Worm (Caenorhabditis elegans) whole organism, early embryonic: ENCODE results near the gene srt-54.

Source experiments
- B0310.2 ChIP-seq: sonication (generic microtip); optimal IDR thresholded peaks from 2 replicates; lab custom pipeline; 2016; ENCODE audit warnings: mild to moderate bottlenecking, missing genetic modification characterization, missing compliant biosample characterization
- aly-1 ChIP-seq: sonication (generic microtip); optimal IDR thresholded peaks from 2 replicates; lab custom pipeline; 2016; ENCODE audit warnings: missing genetic modification characterization, missing compliant biosample characterization
- ama-1 ChIP-seq: fragments of 150-350 bp; optimal IDR thresholded peaks from 2 replicates; lab custom pipeline; 2014
- ceh-13 ChIP-seq: fragments of 200-800 bp; sonication (Bioruptor generic); optimal IDR thresholded peaks from 2 replicates; lab custom pipeline; 2018; ENCODE audit warnings: mild to moderate bottlenecking, missing genetic modification characterization, missing compliant biosample characterization
- flt-1 ChIP-seq: fragments of 200-800 bp; sonication (Bioruptor generic); IDR thresholded peaks from 2 replicates; pipeline ENCODE4 v1.3.6; 2022; ENCODE audit warnings: missing genetic modification characterization, missing compliant biosample characterization
- tbx-37 ChIP-seq: fragments of 200-800 bp; sonication (Bioruptor generic); conservative IDR thresholded peaks from 2 replicates; pipeline ENCODE4 v1.3.6; 2022; ENCODE audit warnings: missing genetic modification reagents, missing genetic modification characterization, missing compliant biosample characterization
- tra-4 ChIP-seq: sonication (generic microtip); optimal IDR thresholded peaks from 2 replicates; lab custom pipeline; 2017; ENCODE audit warnings: missing genetic modification characterization, missing compliant biosample characterization

DNA sequence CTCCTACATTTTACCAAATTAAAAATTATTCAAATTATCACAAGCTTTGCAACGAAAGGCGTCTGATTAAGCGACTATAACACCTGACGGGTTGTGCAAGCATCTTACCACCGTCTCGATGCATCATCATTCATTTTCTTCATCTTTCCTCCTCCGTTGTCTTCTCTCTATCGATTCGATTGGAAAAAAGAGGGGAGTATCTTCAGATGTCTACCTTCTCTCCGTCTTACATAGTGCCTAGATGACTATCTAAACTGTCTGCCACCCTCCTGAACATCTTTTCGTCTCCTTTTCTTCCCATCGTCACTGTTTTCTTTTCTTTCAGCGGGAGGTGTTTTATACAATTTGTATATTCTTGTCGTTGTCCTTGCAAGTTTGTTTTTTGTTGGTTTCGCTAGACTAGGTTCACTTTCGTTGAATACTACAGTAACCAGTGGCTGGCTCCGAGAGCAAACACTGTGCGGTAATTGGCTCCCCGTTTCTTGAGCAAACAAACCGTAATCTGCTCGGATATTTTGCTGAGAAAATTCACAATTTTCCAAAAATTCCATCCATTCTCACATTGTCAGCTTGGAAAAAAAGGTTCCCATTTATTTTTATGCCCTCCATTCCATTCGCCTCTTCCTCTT is 42.4 kb downstream of the srt-54 start:
- no peak for TF ChIP-seq flt-1 (GFP tag; lab: Robert Waterston, UW)
- TF ChIP-seq aly-1 (tag; lab: Kevin White, UChicago): no peak
- TF ChIP-seq B0310.2 (tag; lab: Kevin White, UChicago): no peak
- TF ChIP-seq ama-1: no peak
- no peak for TF ChIP-seq ceh-13 (GFP tag; lab: Kevin White, UChicago)
- TF ChIP-seq tbx-37 (GFP tag; lab: Robert Waterston, UW): no peak
- no peak for TF ChIP-seq tra-4 (tag; lab: Kevin White, UChicago)
